Worm (Caenorhabditis elegans): ENCODE data around the gene F54C8.6.

F54C8.6 gene

ce11 chrIII:9455980-9456658, 6.4 kb upstream of the F54C8.6 start, which contains the start of the genes rheb-1 and spk-1 (continued):
- TF ChIP-seq attf-5 (GFP tag; optimal IDR thresholded peaks at IDR 0.05) (peak; percentile 92), nhr-120 (GFP tag; IDR thresholded peaks at IDR 0.05) (no peak), nfyb-1 (GFP tag; IDR thresholded peaks at IDR 0.05) (peak; percentile 92), rcor-1 (GFP tag; IDR thresholded peaks at IDR 0.05) (peak; percentile 75), mel-28 (tag; optimal IDR thresholded peaks at IDR 0.05; ENCODE audit: borderline replicate concordance) (no peak), bed-1 (GFP tag; IDR thresholded peaks at IDR 0.05) (no peak), Y79H2A.3 (GFP tag; conservative IDR thresholded peaks at IDR 0.05) (0 out of 2 replicates have a peak, but pooled peaks have one; percentile 33), ceh-79 (tag; optimal IDR thresholded peaks at IDR 0.05) (no peak), Y67H2A.10 (GFP tag; conservative IDR thresholded peaks at IDR 0.05) (peak; percentile 87), F33H1.4 (GFP tag; IDR thresholded peaks at IDR 0.05) (peak; percentile 72), F39B2.1 (GFP tag; IDR thresholded peaks at IDR 0.05) (no peak), hsf-1 (GFP tag; IDR thresholded peaks at IDR 0.05) (peak; percentile 59; the same call in 1 of the 2 replicates), lag-1 (GFP tag; IDR thresholded peaks at IDR 0.05) (no peak), tbp1 (GFP tag; optimal IDR thresholded peaks at IDR 0.05) (peak; percentile 70), mxl-1 (tag; optimal IDR thresholded peaks at IDR 0.05) (no peak), chd-7 (tag; optimal IDR thresholded peaks at IDR 0.05) (peak; percentile 75), pha-4 (tag; optimal IDR thresholded peaks at IDR 0.05) (peak; percentile 33), ceh-100 (GFP tag; IDR thresholded peaks at IDR 0.05) (peak; percentile 54; the same call in 1 of the 2 replicates), dox-1 (GFP tag; IDR thresholded peaks at IDR 0.05) (peak; percentile 97), dpl-1 (GFP tag; optimal IDR thresholded peaks at IDR 0.05) (peak; percentile 51), atf-7 (tag; optimal IDR thresholded peaks at IDR 0.05) (peak; percentile 83), snpc-1.1 (tag; optimal IDR thresholded peaks at IDR 0.05; ENCODE audit: insufficient read depth) (no peak), zfh-2 (GFP tag; conservative IDR thresholded peaks at IDR 0.05) (peak; percentile 79), nfya-1 (tag; optimal IDR thresholded peaks at IDR 0.05; ENCODE audit: borderline replicate concordance, insufficient read depth) (no peak), B0019.2 (GFP tag; conservative IDR thresholded peaks at IDR 0.05) (0 out of 2 replicates have a peak, but pooled peaks have one; percentile 51), repo-1 (tag; optimal IDR thresholded peaks at IDR 0.05) (peak; percentile 35), lsl-1 (GFP tag; optimal IDR thresholded peaks at IDR 0.05) (peak; percentile 93), hlh-26 (GFP tag; conservative IDR thresholded peaks at IDR 0.05) (no peak), aptf-2 (GFP tag; conservative IDR thresholded peaks at IDR 0.05) (no peak), bed-2 (GFP tag; IDR thresholded peaks at IDR 0.05) (no peak), D2030.7 (GFP tag; IDR thresholded peaks at IDR 0.05) (peak; percentile 78), madf-8 (GFP tag; conservative IDR thresholded peaks at IDR 0.05) (peak; percentile 56; the same call in 1 of the 2 replicates), T07F8.4 (tag; optimal IDR thresholded peaks at IDR 0.05) (no peak), F55B11.4 (tag; optimal IDR thresholded peaks at IDR 0.05; ENCODE audit: borderline replicate concordance, insufficient read depth) (no peak), efl-1 (GFP tag; optimal IDR thresholded peaks at IDR 0.05) (peak; percentile 80), lin-54 (GFP tag; optimal IDR thresholded peaks at IDR 0.05) (peak; percentile 84), let-526 (GFP tag; IDR thresholded peaks at IDR 0.05) (peak; percentile 48; the same call in 1 of the 2 replicates), C06A6.2 (GFP tag; conservative IDR thresholded peaks at IDR 0.05) (peak; percentile 73), T26A5.8 (tag; optimal IDR thresholded peaks at IDR 0.05) (no peak), F37B4.10 (GFP tag; IDR thresholded peaks at IDR 0.05) (peak; percentile 80; the same call in 1 of the 2 replicates), ama-1 (optimal IDR thresholded peaks at IDR 0.05) (no peak), ama-1 (GFP tag; optimal IDR thresholded peaks at IDR 0.05) (no peak), ztf-3 (GFP tag; optimal IDR thresholded peaks at IDR 0.05) (no peak), aptf-3 (GFP tag; IDR thresholded peaks at IDR 0.05) (no peak), cebp-1 (GFP tag; IDR thresholded peaks at IDR 0.05) (peak; percentile 77), cebp-1 (tag; optimal IDR thresholded peaks at IDR 0.05) (peak; percentile 86), ccch-3 (GFP tag; optimal IDR thresholded peaks at IDR 0.05) (no peak), F23B12.7 (tag; optimal IDR thresholded peaks at IDR 0.05; ENCODE audit: insufficient read depth) (peak; percentile 82)
